Worm (Caenorhabditis elegans) whole organism, mixed stage, embryonic: ENCODE data around the gene ZK287.4.

Source experiments
- M03D4.4 ChIP-seq: sonication (generic microtip); optimal IDR thresholded peaks from 2 replicates; lab custom pipeline; 2017; ENCODE audit warnings: mild to moderate bottlenecking, missing genetic modification characterization, missing compliant biosample characterization
- bed-3 ChIP-seq: fragments of 200-800 bp; sonication (Bioruptor generic); optimal IDR thresholded peaks from 3 replicates; lab custom pipeline; 2018; ENCODE audit warnings: mild to moderate bottlenecking, missing genetic modification characterization, moderate library complexity, missing compliant biosample characterization
- blmp-1 ChIP-seq: fragments of 150-350 bp; optimal IDR thresholded peaks from 2 replicates; lab custom pipeline; 2014; ENCODE audit warnings: missing biosample characterization, missing genetic modification characterization
- ceh-83 ChIP-seq: fragments of 200-800 bp; sonication (Bioruptor generic); optimal IDR thresholded peaks from 2 replicates; lab custom pipeline; 2018; ENCODE audit warnings: mild to moderate bottlenecking, missing genetic modification characterization, missing compliant biosample characterization
- ces-1 ChIP-seq: fragments of 150-350 bp; optimal IDR thresholded peaks from 2 replicates; lab custom pipeline; 2014; ENCODE audit warnings: missing biosample characterization, missing genetic modification reagents, missing genetic modification characterization
- drap-1 ChIP-seq: fragments of 200-800 bp; sonication (Bioruptor generic); optimal IDR thresholded peaks from 3 replicates; lab custom pipeline; 2018; ENCODE audit warnings: mild to moderate bottlenecking, missing genetic modification characterization, missing compliant biosample characterization
- elt-1 ChIP-seq: sonication (generic microtip); optimal IDR thresholded peaks from 2 replicates; lab custom pipeline; 2017; ENCODE audit warnings: missing genetic modification characterization, mild to moderate bottlenecking, missing compliant biosample characterization, antibody characterized with exemption, moderate library complexity, borderline replicate concordance; ENCODE audit not compliant: insufficient read depth
- elt-3 ChIP-seq: fragments of 150-350 bp; optimal IDR thresholded peaks from 2 replicates; lab custom pipeline; 2014; ENCODE audit warnings: missing biosample characterization, missing genetic modification characterization
- flh-1 ChIP-seq: fragments of 200-800 bp; sonication (Bioruptor generic); optimal IDR thresholded peaks from 2 replicates; lab custom pipeline; 2018; ENCODE audit warnings: mild to moderate bottlenecking, missing genetic modification characterization, moderate library complexity, missing compliant biosample characterization
- ham-2 ChIP-seq: fragments of 200-800 bp; sonication (Bioruptor generic); optimal IDR thresholded peaks from 2 replicates; lab custom pipeline; 2018; ENCODE audit warnings: mild to moderate bottlenecking, missing genetic modification characterization, missing compliant biosample characterization
- lin-13 ChIP-seq: fragments of 150-350 bp; optimal IDR thresholded peaks from 2 replicates; lab custom pipeline; 2014; ENCODE audit warnings: missing biosample characterization, missing genetic modification characterization
- lin-32 ChIP-seq: fragments of 200-800 bp; sonication (Bioruptor generic); optimal IDR thresholded peaks from 2 replicates; lab custom pipeline; 2018; ENCODE audit warnings: mild to moderate bottlenecking, missing genetic modification characterization, missing compliant biosample characterization
- lsy-2 ChIP-seq: fragments of 150-350 bp; optimal IDR thresholded peaks from 2 replicates; lab custom pipeline; 2014; ENCODE audit warnings: missing biosample characterization, missing genetic modification characterization
- mab-5 ChIP-seq: fragments of 150-350 bp; optimal IDR thresholded peaks from 2 replicates; lab custom pipeline; 2014; ENCODE audit warnings: missing biosample characterization, missing genetic modification characterization
- mep-1 ChIP-seq: fragments of 150-350 bp; optimal IDR thresholded peaks from 2 replicates; lab custom pipeline; 2017; ENCODE audit warnings: missing biosample characterization, missing genetic modification reagents, missing genetic modification characterization, inconsistent platforms
- mls-2 ChIP-seq: sonication (generic microtip); optimal IDR thresholded peaks from 2 replicates; lab custom pipeline; 2016; ENCODE audit warnings: mild to moderate bottlenecking, missing genetic modification characterization, moderate library complexity, missing compliant biosample characterization
- nhr-12 ChIP-seq: fragments of 150-350 bp; optimal IDR thresholded peaks from 2 replicates; lab custom pipeline; 2014; ENCODE audit warnings: missing biosample characterization, missing genetic modification characterization
- nhr-2 ChIP-seq: fragments of 150-350 bp; optimal IDR thresholded peaks from 2 replicates; lab custom pipeline; 2014; ENCODE audit warnings: missing biosample characterization, missing genetic modification characterization
- nhr-237 ChIP-seq: fragments of 150-350 bp; optimal IDR thresholded peaks from 2 replicates; lab custom pipeline; 2014; ENCODE audit warnings: missing biosample characterization, missing genetic modification characterization
- nhr-28 ChIP-seq: fragments of 150-350 bp; optimal IDR thresholded peaks from 2 replicates; lab custom pipeline; 2014; ENCODE audit warnings: missing biosample characterization, missing genetic modification characterization
- nhr-76 ChIP-seq: sonication (generic microtip); optimal IDR thresholded peaks from 2 replicates; lab custom pipeline; 2017; ENCODE audit warnings: missing biosample characterization, missing genetic modification characterization
- pha-4 ChIP-seq: fragments of 150-350 bp; optimal IDR thresholded peaks from 2 replicates; lab custom pipeline; 2018; ENCODE audit warnings: missing biosample characterization, missing genetic modification reagents, missing genetic modification characterization
- sem-2 ChIP-seq: fragments of 200-800 bp; sonication (Bioruptor generic); optimal IDR thresholded peaks from 2 replicates; lab custom pipeline; 2018; ENCODE audit warnings: mild to moderate bottlenecking, missing genetic modification characterization, missing compliant biosample characterization
- sptf-1 ChIP-seq: sonication (generic microtip); optimal IDR thresholded peaks from 2 replicates; lab custom pipeline; 2017; ENCODE audit warnings: mild to moderate bottlenecking, missing genetic modification characterization, moderate library complexity, missing compliant biosample characterization
- unc-120 ChIP-seq: sonication (generic microtip); optimal IDR thresholded peaks from 2 replicates; lab custom pipeline; 2017; ENCODE audit warnings: missing genetic modification characterization, missing compliant biosample characterization; ENCODE audit not compliant: poor library complexity, severe bottlenecking
- unc-39 ChIP-seq: fragments of 150-350 bp; optimal IDR thresholded peaks from 2 replicates; lab custom pipeline; 2014; ENCODE audit warnings: missing biosample characterization, missing genetic modification characterization
- unc-62 ChIP-seq: fragments of 150-350 bp; optimal IDR thresholded peaks from 2 replicates; lab custom pipeline; 2014; ENCODE audit warnings: missing biosample characterization, missing genetic modification reagents, missing genetic modification characterization
- zip-8 ChIP-seq: fragments of 150-350 bp; optimal IDR thresholded peaks from 2 replicates; lab custom pipeline; 2014; ENCODE audit warnings: missing biosample characterization, missing genetic modification characterization
- ztf-11 ChIP-seq: fragments of 150-350 bp; optimal IDR thresholded peaks from 2 replicates; lab custom pipeline; 2014; ENCODE audit warnings: missing biosample characterization, missing genetic modification characterization

ZK287.4 gene

ce11 chrV:9714909-9715308 is 29.4 kb upstream of the ZK287.4 start, which contains the start of gene F40F9.3:
F40F9.3 (plus strand) TSS chrV:9715209.
- TF ChIP-seq unc-62 = no peak
- TF ChIP-seq ztf-11 (tag; lab: Kevin White, UChicago) = no peak
- TF ChIP-seq pha-4 = no peak
- TF ChIP-seq nhr-2 (tag; lab: Kevin White, UChicago) = no peak
- TF ChIP-seq lsy-2 (tag; lab: Kevin White, UChicago) = no peak
- TF ChIP-seq M03D4.4 = no peak
- no peak for TF ChIP-seq nhr-12
- TF ChIP-seq ham-2 (GFP tag; lab: Kevin White, UChicago) = no peak

- TF ChIP-seq ceh-83 (GFP tag; lab: Kevin White, UChicago) (no peak), bed-3 (GFP tag; lab: Kevin White, UChicago) (no peak), sptf-1 (tag; lab: Kevin White, UChicago) (no peak), lin-13 (tag; lab: Kevin White, UChicago) (no peak), mls-2 (tag; lab: Kevin White, UChicago) (no peak), drap-1 (no peak), nhr-2 (tag; lab: Kevin White, UChicago) (no peak)
These were observed 28.1 kb upstream of the ZK287.4 start, which contains the start of gene F40F9.10 for ce11 chrV:9713532-9713931. F40F9.10 (minus strand) TSS chrV:9713632.

ce11 chrV:9712418-9713173 is 27.1 kb upstream of the ZK287.4 start:
- TF ChIP-seq bed-3 (GFP tag; lab: Kevin White, UChicago) = no peak
- TF ChIP-seq nhr-28 (tag; lab: Kevin White, UChicago) = no peak
- TF ChIP-seq elt-3 (tag; lab: Kevin White, UChicago) = no peak
- TF ChIP-seq nhr-76 (tag; lab: Kevin White, UChicago) = no peak
- TF ChIP-seq lin-32 = no peak
- TF ChIP-seq blmp-1 = no peak
- TF ChIP-seq zip-8 = no peak
- no peak for TF ChIP-seq elt-1 (tag; lab: Kevin White, UChicago)
- no peak for TF ChIP-seq mab-5 (tag; lab: Kevin White, UChicago)
- TF ChIP-seq, all 35 proteins: peak for 0

- no peak for TF ChIP-seq ham-2 (GFP tag; lab: Kevin White, UChicago)
These were observed 25.7 kb upstream of the ZK287.4 start for ce11 chrV:9711174-9711573.

ce11 chrV:9709747-9710146 is 24.3 kb upstream of the ZK287.4 start, which contains the start of gene tag-120:
tag-120 (minus strand) TSS chrV:9709814.
- TF ChIP-seq zip-8 = no peak
- TF ChIP-seq nhr-12 = no peak
- no peak for TF ChIP-seq mls-2 (tag; lab: Kevin White, UChicago)
- TF ChIP-seq mep-1 (tag; lab: Kevin White, UChicago) = no peak
- no peak for TF ChIP-seq lin-32
- no peak for TF ChIP-seq nhr-76 (tag; lab: Kevin White, UChicago)
- no peak for TF ChIP-seq ces-1 (GFP tag; lab: Kevin White, UChicago)
- TF ChIP-seq sem-2 (GFP tag; lab: Kevin White, UChicago) = no peak
- TF ChIP-seq nhr-237 (tag; lab: Kevin White, UChicago) = no peak
- no peak for TF ChIP-seq flh-1 (GFP tag; lab: Kevin White, UChicago)
- TF ChIP-seq elt-1 (tag; lab: Kevin White, UChicago) = no peak
- TF ChIP-seq bed-3 (GFP tag; lab: Kevin White, UChicago) = no peak
- TF ChIP-seq pha-4 = no peak
- TF ChIP-seq nhr-28 (tag; lab: Kevin White, UChicago) = no peak
- TF ChIP-seq elt-3 (tag; lab: Kevin White, UChicago) = no peak
- TF ChIP-seq unc-39 (tag; lab: Kevin White, UChicago) = no peak
- no peak for TF ChIP-seq blmp-1
- no peak for TF ChIP-seq M03D4.4
- no peak for TF ChIP-seq sptf-1 (tag; lab: Kevin White, UChicago)

ce11 chrV:9706592-9706991 is 21.1 kb upstream of the ZK287.4 start:
- TF ChIP-seq mab-5 (tag; lab: Kevin White, UChicago) = no peak
- TF ChIP-seq unc-120 = no peak
- no peak for TF ChIP-seq ceh-83 (GFP tag; lab: Kevin White, UChicago)
- no peak for TF ChIP-seq sptf-1 (tag; lab: Kevin White, UChicago)
- TF ChIP-seq blmp-1 = no peak
- TF ChIP-seq lin-13 (tag; lab: Kevin White, UChicago) = no peak
